Worm (Caenorhabditis elegans): ENCODE data around the gene clec-241.

Gene clec-241

ce11 chrV:17005189-17005588 lies 7.9 kb downstream of the clec-241 start, which contains the start of gene srh-131:
Gene srh-131 (plus strand): TSS chrV:17005489.
- TF ChIP-seq mep-1 (tag; optimal IDR thresholded peaks at IDR 0.05) (no peak), unc-62 (GFP tag; optimal IDR thresholded peaks at IDR 0.05) (no peak), mdl-1 (tag; optimal IDR thresholded peaks at IDR 0.05) (no peak), pax-3 (tag; optimal IDR thresholded peaks at IDR 0.05) (no peak), nhr-28 (tag; optimal IDR thresholded peaks at IDR 0.05) (no peak), dpl-1 (GFP tag; optimal IDR thresholded peaks at IDR 0.05) (no peak), blmp-1 (tag; optimal IDR thresholded peaks at IDR 0.05) (no peak), unc-30 (tag; optimal IDR thresholded peaks at IDR 0.05) (no peak), pqm-1 (tag; optimal IDR thresholded peaks at IDR 0.05) (no peak), ama-1 (optimal IDR thresholded peaks at IDR 0.05) (no peak), rnt-1 (tag; optimal IDR thresholded peaks at IDR 0.05) (no peak), grh-1 (GFP tag; IDR thresholded peaks at IDR 0.05) (no peak), nhr-237 (tag; optimal IDR thresholded peaks at IDR 0.05) (no peak), elt-3 (tag; optimal IDR thresholded peaks at IDR 0.05) (no peak), mab-9 (GFP tag; IDR thresholded peaks at IDR 0.05) (no peak), lin-15B (tag; optimal IDR thresholded peaks at IDR 0.05) (no peak), C16A3.4 (tag; optimal IDR thresholded peaks at IDR 0.05) (no peak)

DNA sequence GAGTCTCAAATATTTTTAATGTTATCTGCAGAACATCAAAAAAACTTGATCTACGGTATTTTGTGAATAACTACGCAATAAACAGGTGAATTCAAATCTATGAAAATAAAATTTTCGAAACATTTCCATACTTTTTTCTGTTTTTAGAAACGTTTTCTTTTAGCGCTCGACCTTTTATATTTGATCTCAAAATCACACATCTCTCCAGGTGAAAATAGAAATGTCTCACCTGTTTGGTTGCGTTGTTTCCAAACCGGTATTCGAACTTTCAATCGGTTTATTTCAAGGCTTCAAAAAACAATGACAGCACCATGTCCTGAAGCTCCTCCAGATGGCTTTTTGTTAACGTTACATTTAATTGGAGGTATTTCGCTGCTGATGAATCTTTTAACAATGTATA lies 12.0 kb downstream of the clec-241 start, which contains the start of gene sri-9:
sri-9 (plus strand) TSS at position 301 of the 400 bp plus-strand sequence.
- no peak for TF ChIP-seq ceh-88 (GFP tag; IDR thresholded peaks at IDR 0.05)
- TF ChIP-seq F16B12.6 (tag; optimal IDR thresholded peaks at IDR 0.05), result no peak
- no peak for TF ChIP-seq tbx-2 (tag; optimal IDR thresholded peaks at IDR 0.05)
- TF ChIP-seq swsn-7 (tag; optimal IDR thresholded peaks at IDR 0.05), result no peak
- TF ChIP-seq unc-30 (tag; optimal IDR thresholded peaks at IDR 0.05), result no peak
- no peak for TF ChIP-seq nhr-19 (GFP tag; conservative IDR thresholded peaks at IDR 0.05)
- TF ChIP-seq nhr-85 (tag), result no peak
- no peak for TF ChIP-seq aly-2 (tag; optimal IDR thresholded peaks at IDR 0.05)
- TF ChIP-seq nhr-11 (tag; optimal IDR thresholded peaks at IDR 0.05), result no peak

ce11 chrV:17000635-17001034 lies 12.5 kb downstream of the clec-241 start:
- TF ChIP-seq snu-23 (GFP tag; optimal IDR thresholded peaks at IDR 0.05) (no peak), nhr-11 (tag; optimal IDR thresholded peaks at IDR 0.05) (no peak)

DNA sequence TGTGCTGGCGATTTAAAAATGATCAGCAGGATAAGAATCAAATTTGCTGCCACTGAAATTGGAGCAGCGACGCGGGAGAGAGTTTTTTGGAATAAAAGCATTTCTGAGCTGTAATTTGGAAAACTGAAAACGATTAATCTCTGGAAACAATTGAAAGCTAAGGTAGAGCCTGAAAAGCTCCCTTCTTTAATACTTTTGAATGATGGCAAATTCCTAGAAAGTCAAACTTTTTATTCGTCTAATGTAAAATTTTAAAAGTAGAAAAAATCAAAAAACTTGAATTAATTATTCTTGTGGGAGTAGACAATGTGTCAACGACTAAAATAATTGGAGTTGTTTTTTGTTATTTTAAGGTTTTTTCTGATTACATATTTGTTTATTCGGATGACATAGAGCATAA lies 12.9 kb downstream of the clec-241 start, which contains the start of gene str-217:
str-217 (minus strand) TSS at position 101 of the 400 bp plus-strand sequence.
- TF ChIP-seq isw-1 (GFP tag; IDR thresholded peaks at IDR 0.05) (no peak), nhr-77 (tag; optimal IDR thresholded peaks at IDR 0.05) (no peak)

DNA sequence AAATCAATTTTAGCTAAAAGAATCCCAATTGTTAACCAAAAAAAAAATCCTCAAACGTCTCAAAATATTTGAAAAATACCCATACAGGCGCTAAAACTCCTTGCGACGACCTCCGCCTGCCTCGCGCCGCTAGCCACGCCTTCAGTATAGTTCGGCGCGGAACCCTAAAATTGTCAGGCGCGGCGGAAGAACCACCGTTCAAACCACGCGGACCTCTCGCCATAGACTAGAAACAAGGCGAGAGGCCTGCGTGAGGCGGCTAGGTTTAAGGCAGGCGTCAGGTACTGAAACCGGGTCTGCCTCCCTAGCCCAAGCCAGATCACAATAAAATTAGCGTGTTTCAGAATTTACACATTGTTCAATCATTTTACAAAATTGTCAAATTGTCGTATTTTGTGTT lies 20.7 kb downstream of the clec-241 start:
- TF ChIP-seq ama-1 (optimal IDR thresholded peaks at IDR 0.05) (no peak), lsy-2 (tag; optimal IDR thresholded peaks at IDR 0.05) (no peak), hpl-2 (GFP tag; optimal IDR thresholded peaks at IDR 0.05) (no peak), ceh-82 (tag; optimal IDR thresholded peaks at IDR 0.05) (no peak), ets-5 (GFP tag; IDR thresholded peaks at IDR 0.05) (no peak), unc-30 (tag; optimal IDR thresholded peaks at IDR 0.05) (no peak), hlh-17 (GFP tag; optimal IDR thresholded peaks at IDR 0.05; ENCODE audit: borderline replicate concordance) (no peak), nhr-237 (tag; optimal IDR thresholded peaks at IDR 0.05) (no peak), ceh-8 (GFP tag; optimal IDR thresholded peaks at IDR 0.05) (no peak), jun-1 (tag; optimal IDR thresholded peaks at IDR 0.05) (no peak), snpc-4 (tag; optimal IDR thresholded peaks at IDR 0.05) (no peak), mab-9 (GFP tag; IDR thresholded peaks at IDR 0.05) (no peak), tlp-1 (tag; optimal IDR thresholded peaks at IDR 0.05) (no peak), irx-1 (tag; optimal IDR thresholded peaks at IDR 0.05) (no peak), sup-37 (GFP tag; optimal IDR thresholded peaks at IDR 0.05) (no peak), alr-1 (tag; optimal IDR thresholded peaks at IDR 0.05; ENCODE audit: borderline replicate concordance) (no peak), dsc-1 (tag; optimal IDR thresholded peaks at IDR 0.05) (no peak), C34B4.2 (tag; optimal IDR thresholded peaks at IDR 0.05) (no peak), nhr-84 (tag; optimal IDR thresholded peaks at IDR 0.05) (no peak), aly-2 (tag; optimal IDR thresholded peaks at IDR 0.05) (no peak)
